Worm (Caenorhabditis elegans) whole organism, L4/young adult: Measurements from ENCODE around the gene srx-121.
"Not testable (repeated sequence)": the region's sequence is repeated elsewhere in the genome, so short reads cannot be mapped to it uniquely, and the experiment has no call there.

Source experiments
- W03F9.2 ChIP-seq: fragments of 150-350 bp; optimal IDR thresholded peaks from 2 replicates; lab custom pipeline; 2014; ENCODE audit warnings: missing biosample characterization, missing genetic modification characterization
- dao-5 ChIP-seq: sonication (generic microtip); optimal IDR thresholded peaks from 2 replicates; lab custom pipeline; 2016; ENCODE audit warnings: missing genotype, missing genetic modification characterization, moderate library complexity, missing compliant biosample characterization
- him-1 ChIP-seq: sonication (generic microtip); optimal IDR thresholded peaks from 2 replicates; lab custom pipeline; 2016; ENCODE audit warnings: missing genotype, missing genetic modification reagents, missing genetic modification characterization, missing compliant biosample characterization

Gene srx-121

DNA sequence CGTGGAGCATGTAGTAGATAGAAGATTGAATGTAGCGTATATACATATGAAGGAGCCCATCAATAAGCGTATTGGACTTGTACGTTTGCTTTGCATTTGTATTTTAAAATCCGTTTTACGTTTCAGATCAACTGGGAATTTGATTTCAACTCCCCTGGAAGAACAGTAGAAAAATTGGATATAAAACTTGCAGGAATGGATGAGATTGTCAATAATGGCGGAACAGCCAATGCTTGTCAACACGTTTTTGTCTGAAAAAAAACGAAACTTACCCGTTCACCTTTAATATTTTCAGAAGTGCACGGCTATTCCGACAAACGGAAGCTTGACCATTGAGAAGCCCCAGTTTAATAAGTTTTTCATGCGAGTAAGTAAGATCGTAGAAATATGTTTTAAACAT is 4.8 kb downstream of the srx-121 start, which contains the start of gene C04E12.2:
C04E12.2 (plus strand) TSS at position 301 of the 400 bp plus-strand sequence.
- not testable (repeated sequence) for TF ChIP-seq him-1 (tag; lab: Kevin White, UChicago); W03F9.2; dao-5 (tag; lab: Kevin White, UChicago)

DNA sequence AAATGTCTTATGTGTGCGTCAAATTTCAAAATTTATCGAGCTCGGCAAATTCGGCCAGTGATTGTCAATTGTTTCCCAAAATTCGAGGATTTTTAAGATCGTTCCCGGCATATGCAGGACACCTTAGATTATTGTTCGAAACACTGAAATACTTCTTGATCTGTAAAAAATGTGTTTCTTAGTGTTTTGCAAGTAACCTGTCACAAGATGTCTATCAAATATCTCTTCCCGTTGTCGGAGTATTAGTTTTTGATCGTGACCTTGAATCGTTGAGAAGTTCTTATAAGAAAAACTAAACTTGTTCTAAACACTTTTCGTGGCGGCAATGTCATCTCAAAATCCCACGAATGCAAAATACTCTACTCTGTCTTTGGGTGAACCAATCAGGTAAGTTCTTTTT is 10.1 kb downstream of the srx-121 start, which contains the start of gene C04E12.4:
C04E12.4 (plus strand) TSS at position 301 of the 400 bp plus-strand sequence.
- TF ChIP-seq W03F9.2, result no peak
- no peak for TF ChIP-seq him-1 (tag; lab: Kevin White, UChicago)
- no peak for TF ChIP-seq dao-5 (tag; lab: Kevin White, UChicago)

DNA sequence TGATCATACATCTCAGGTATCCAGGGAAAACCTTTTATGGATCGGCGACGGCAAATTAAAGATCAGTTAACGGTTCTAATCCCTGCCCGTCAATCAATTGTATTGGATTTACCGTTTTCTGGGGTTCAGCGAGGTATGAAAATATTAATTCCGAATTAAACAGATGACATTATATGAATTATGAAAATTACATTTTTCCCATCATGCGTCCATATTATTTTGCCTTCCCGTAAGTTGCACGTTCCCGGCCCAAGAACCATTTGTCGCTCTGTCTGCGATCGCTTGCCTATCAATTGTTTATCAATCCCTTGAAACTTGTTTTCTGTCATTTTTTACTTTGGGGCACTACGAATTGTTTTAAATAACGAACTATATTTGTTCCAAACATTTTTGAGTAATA is 10.9 kb downstream of the srx-121 start:
- TF ChIP-seq him-1 (tag; lab: Kevin White, UChicago) (no peak), W03F9.2 (no peak), dao-5 (tag; lab: Kevin White, UChicago) (no peak)

DNA sequence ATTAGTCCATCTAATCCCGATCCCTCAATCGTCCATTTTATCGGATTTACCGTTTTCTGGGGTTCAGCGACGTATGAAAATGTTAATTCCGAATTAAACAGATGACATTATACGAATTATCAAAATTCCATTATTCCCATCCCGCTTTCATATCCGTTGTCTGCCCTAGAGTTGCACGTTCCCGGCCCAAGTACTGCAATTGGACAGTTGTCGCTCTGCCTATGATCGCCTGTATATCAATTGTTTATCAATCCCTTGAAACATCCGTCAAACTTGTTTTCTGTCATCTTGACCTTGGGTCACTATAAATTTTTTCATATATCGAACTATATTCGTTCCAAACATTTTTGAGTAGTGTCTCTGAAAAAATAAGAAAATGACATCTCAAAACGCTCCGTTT is 14.3 kb downstream of the srx-121 start, which contains the start of gene C04E12.5:
C04E12.5 (plus strand) TSS at position 301 of the 400 bp plus-strand sequence.
- no peak for TF ChIP-seq W03F9.2
- TF ChIP-seq him-1 (tag; lab: Kevin White, UChicago), result no peak
- TF ChIP-seq dao-5 (tag; lab: Kevin White, UChicago), result no peak

DNA sequence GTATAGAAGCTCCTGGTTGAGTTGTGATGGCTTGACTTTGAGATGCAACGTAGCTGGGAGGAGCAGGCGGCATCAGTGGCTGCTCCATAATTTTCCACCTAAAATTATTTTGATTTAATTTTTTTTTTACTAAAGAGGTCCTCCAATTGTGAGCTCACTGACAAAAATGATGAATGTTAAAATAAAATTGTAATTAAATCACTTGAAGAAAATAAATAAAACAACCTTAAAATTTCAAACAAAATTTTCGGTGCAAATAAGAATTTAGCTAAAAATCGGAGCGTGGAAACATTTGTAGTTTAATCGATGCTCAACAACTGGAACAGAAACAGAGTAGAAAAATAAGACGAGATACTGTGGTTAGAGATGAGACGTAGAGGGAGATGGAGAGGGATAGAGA is 15.5 kb downstream of the srx-121 start, which contains the start of gene scrm-3:
scrm-3 (minus strand) TSS at position 101 of the 400 bp plus-strand sequence.
- TF ChIP-seq W03F9.2, result no peak
- no peak for TF ChIP-seq him-1 (tag; lab: Kevin White, UChicago)
- TF ChIP-seq dao-5 (tag; lab: Kevin White, UChicago), result no peak

DNA sequence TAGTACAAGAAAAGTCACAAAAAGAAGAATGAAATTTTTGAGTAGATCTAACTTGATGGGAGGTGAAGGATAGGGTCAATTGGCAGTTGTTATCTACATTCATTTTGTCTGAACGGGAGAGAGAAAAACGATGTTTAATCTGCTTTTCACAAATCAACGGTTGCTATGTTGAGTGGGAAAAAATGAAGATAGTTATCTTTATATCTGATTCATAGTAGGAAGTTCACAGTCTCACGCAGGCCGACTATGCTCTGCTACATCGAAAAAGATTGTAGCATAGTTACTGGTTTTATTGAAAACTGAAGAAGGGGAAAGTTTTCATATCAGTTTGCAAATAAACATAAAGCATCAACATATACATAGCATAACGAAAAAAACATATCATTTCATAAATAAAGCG is 17.0 kb downstream of the srx-121 start:
- no peak for TF ChIP-seq dao-5 (tag; lab: Kevin White, UChicago)
- TF ChIP-seq him-1 (tag; lab: Kevin White, UChicago), result no peak
- TF ChIP-seq W03F9.2, result no peak

DNA sequence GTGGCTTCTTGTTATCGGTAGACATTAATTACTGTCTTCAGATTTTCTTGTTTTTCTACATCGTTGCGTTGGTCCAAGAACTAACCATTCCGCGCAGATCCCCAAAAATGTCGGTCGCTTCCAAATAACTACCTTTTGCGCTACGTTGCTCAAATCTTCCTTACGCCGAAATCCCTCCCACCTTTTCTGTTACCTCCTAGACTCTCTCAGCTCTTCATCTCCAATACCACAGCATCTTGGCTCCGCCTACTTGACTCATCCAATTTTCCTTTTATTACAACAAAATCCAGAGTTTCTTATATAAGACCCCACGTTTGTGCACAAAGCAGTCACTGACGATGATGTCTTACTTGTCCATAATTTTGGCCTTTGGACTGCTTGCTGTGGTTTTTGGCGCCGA is 19.6 kb downstream of the srx-121 start, which contains the start of gene C17B7.12:
C17B7.12 (plus strand) TSS at position 301 of the 400 bp plus-strand sequence.
- no peak for TF ChIP-seq W03F9.2

DNA sequence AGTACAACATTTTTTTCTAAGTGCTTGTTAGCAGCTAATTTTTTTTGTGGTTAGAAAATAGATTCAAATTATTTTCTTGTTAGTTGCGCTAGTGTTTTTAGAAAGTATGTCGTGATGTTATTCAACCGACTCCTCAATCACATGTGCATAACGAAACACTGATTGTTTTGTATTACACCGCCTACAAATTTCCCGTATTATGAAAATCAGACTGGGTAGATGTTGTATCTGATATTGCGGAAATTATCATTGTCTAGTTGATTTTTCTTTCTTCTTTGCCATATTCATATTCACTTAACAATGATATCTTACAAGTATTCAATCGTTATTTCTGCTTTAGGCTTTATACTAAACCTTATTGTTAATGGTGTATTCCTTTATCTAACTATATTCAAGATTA is 21.3 kb downstream of the srx-121 start, which contains the start of gene str-63:
str-63 (plus strand) TSS at position 301 of the 400 bp plus-strand sequence.
- TF ChIP-seq dao-5 (tag; lab: Kevin White, UChicago), result no peak
- TF ChIP-seq W03F9.2, result no peak
- no peak for TF ChIP-seq him-1 (tag; lab: Kevin White, UChicago)

DNA sequence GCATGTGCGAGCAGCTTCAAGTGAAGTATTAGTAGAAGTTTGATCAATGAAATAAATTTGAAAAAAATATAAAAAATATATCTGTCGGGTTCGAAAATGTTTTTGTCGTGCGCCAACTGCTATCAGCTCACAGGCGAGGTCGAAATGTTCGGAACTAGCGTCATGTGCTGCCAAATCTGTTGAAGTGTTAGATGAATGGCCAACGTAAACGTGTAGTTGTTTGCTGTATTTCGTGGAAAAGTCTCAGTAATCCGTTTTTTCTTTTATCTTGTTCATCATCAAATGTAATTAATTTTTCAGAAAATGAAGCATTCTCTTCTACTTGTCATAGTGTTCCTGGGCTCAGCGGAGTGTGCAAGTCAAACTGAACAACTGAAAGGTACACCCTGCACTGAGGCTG is 22.7 kb downstream of the srx-121 start, which contains the start of gene C17B7.15:
C17B7.15 (plus strand) TSS at position 301 of the 400 bp plus-strand sequence.
- TF ChIP-seq dao-5 (tag; lab: Kevin White, UChicago) (no peak), him-1 (tag; lab: Kevin White, UChicago) (no peak), W03F9.2 (no peak)

DNA sequence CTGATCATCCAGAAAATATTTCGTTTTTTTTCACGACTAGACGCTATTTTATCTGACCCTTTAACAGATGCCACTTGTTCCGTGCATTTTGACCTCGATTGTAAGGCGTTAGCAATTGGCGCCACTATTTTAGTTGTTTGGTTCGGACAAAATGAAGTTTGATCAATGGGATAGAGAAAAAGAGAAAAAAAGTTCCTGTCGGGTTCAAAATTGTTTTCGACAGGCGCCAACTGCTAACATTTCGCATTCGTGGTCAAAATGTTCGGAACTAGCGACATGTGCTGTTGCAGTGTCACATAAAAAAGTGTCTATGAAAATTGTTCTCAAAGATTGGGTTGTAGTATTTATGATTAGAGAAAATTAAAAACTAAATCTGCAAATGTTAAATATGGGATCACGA is 25.1 kb downstream of the srx-121 start:
- TF ChIP-seq dao-5 (tag; lab: Kevin White, UChicago) (no peak), W03F9.2 (no peak), him-1 (tag; lab: Kevin White, UChicago) (no peak)

DNA sequence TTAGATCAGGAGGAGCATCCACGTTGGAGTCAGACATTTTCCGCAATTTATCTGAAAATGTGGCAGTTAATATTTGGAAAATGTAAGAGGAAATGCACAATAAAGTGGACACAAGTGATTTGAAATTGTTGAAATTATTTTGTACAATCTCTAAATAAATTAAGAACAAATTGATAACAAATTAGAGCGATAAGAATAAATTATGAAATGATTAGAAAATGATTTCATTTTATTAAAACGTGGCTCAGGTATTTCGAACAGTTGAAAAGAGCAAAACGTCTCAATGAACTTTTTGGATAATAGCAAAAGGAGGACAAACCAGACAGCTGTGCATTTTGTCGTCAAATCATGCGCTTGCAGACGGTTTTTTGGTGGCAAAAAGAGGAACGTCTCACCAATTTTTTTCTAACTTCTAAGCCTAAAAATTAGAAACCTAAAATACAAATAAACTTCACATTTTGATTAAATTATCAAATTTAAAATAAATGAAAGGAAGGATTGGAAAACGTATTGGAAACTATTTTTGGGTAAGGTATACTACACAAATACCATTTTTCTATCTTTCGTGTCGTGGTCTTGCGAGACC is 26.0 kb downstream of the srx-121 start, which contains the start of gene fbxa-65:
fbxa-65 (minus strand) TSS at position 51 of the 586 bp plus-strand sequence.
- TF ChIP-seq dao-5 (tag; lab: Kevin White, UChicago) (no peak), W03F9.2 (no peak), him-1 (tag; lab: Kevin White, UChicago) (no peak)

DNA sequence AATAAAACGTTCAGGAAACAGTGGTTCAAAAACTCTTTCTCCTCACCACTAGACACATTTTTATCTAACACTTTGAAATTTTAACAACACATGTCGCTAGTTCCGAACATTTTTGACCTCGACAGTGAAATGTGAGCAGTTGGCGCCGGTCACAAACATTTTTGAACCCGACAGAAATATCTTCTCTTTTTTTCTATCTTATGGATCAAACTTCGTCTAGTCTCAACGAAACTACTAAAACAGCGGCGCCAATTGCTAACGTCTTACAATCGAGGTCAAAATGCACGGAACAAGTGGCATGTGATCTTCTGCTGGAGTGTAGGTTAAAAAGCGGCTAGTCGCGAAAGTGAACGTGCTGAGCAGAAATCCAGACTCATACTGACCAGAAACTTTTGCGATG is 28.6 kb downstream of the srx-121 start:
- TF ChIP-seq dao-5 (tag; lab: Kevin White, UChicago) (no peak), W03F9.2 (no peak), him-1 (tag; lab: Kevin White, UChicago) (no peak)

DNA sequence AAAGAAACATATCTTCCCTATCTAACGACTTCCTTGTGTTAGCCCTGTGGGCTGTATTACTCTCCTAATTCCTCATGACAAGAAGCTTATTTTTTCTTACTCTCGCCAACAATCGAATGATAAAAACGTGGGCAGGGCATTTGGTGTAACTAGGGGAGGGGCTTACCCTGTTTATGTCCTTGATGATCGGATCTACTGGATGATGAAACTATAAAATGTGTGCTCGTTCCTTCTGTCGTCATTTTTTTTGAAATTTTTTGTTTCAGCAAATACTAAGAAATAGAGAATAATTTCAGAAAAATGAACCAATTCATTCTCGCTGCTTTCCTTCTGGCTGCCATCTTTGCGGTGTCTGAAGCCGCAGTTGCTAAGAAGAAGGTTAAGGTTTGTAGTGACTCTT is 30.1 kb downstream of the srx-121 start, which contains the start of gene C17B7.3:
C17B7.3 (plus strand) TSS at position 301 of the 400 bp plus-strand sequence.
- no peak for TF ChIP-seq W03F9.2
- no peak for TF ChIP-seq dao-5 (tag; lab: Kevin White, UChicago)
- TF ChIP-seq him-1 (tag; lab: Kevin White, UChicago), result no peak

DNA sequence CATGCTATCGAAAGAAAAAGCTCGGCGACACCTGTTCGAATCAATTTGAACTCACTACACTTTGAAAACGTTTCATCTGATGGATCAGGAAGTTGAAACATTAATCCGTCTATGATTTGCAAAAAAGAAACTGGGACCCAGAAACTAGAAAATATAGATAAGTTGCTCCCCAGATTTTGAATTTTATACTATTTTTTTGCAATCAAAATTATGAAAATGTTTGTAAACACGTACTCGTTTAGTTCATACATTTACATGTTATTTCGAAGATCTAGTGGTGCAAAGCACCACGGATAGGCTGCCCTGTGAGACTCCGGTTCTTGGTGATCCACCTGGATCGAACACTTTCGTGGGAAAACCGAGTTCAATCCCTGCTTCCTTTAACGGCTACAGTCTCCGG is 30.7 kb downstream of the srx-121 start, which contains the start of gene C17B7.10:
C17B7.10 (minus strand) TSS at position 101 of the 400 bp plus-strand sequence.
- TF ChIP-seq him-1 (tag; lab: Kevin White, UChicago), result no peak
- TF ChIP-seq W03F9.2, result no peak
- no peak for TF ChIP-seq dao-5 (tag; lab: Kevin White, UChicago)
